Worm (Caenorhabditis elegans) whole organism, L3 larva: ENCODE data around the gene fbxa-182.

Experiments
- ceh-82 ChIP-seq: fragments of 150-350 bp; optimal IDR thresholded peaks from 2 replicates; lab custom pipeline; 2014; ENCODE audit warnings: missing biosample characterization, missing genetic modification characterization
- fos-1 ChIP-seq: fragments of 150-350 bp; optimal IDR thresholded peaks from 2 replicates; lab custom pipeline; 2014; ENCODE audit warnings: missing biosample characterization, missing genetic modification characterization
- unc-62 ChIP-seq: fragments of 150-350 bp; sonication (generic microtip); optimal IDR thresholded peaks from 4 replicates; lab custom pipeline; 2014; ENCODE audit warnings: missing biosample characterization, missing genetic modification reagents, missing genetic modification characterization

DNA sequence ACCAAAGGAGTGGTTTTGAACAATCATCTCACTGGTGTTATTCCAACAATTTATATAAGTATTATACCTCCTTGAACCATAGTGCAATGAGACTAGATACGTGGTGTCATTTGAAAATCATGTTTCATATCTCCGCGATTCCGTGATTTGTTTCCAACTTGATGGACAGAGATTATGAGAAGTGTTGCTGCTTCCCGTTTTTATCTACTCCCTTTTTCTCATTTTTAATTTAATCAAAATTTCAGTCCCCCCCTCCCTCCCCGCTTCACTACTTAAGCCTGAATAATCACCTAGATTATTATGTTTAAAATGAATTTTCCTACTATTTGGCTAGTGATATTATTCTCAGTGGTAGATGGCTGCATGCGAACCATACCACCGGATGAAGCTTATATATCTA is 40.5 kb downstream of the fbxa-182 start, which contains the start of gene F16G10.3:
- no peak for TF ChIP-seq fos-1 (tag; lab: Kevin White, UChicago)
- TF ChIP-seq ceh-82, result no peak
- no peak for TF ChIP-seq unc-62 (GFP tag; lab: Kevin White, UChicago)
